Worm (Caenorhabditis elegans): ENCODE results near the gene ncs-4.

ce11 chrX:10199202-10199601 is 22.9 kb downstream of the ncs-4 start:
- no peak for TF ChIP-seq bed-1 (GFP tag; IDR thresholded peaks at IDR 0.05)
- no peak for TF ChIP-seq K11D2.4 (GFP tag; IDR thresholded peaks at IDR 0.05)
- no peak for TF ChIP-seq ZK185.1 (tag; optimal IDR thresholded peaks at IDR 0.05; ENCODE audit: poor library complexity, severe bottlenecking)
- no peak for TF ChIP-seq nfya-1 (tag; optimal IDR thresholded peaks at IDR 0.05; ENCODE audit: borderline replicate concordance, insufficient read depth)
- TF ChIP-seq F49E8.2 (tag; optimal IDR thresholded peaks at IDR 0.05; ENCODE audit: insufficient read depth), result no peak
- no peak for TF ChIP-seq unc-62 (GFP tag; optimal IDR thresholded peaks at IDR 0.05)

Measured in whole organism, young adult.